Fruit fly (Drosophila melanogaster): ENCODE data around the gene CG1983.

Gene CG1983

DNA sequence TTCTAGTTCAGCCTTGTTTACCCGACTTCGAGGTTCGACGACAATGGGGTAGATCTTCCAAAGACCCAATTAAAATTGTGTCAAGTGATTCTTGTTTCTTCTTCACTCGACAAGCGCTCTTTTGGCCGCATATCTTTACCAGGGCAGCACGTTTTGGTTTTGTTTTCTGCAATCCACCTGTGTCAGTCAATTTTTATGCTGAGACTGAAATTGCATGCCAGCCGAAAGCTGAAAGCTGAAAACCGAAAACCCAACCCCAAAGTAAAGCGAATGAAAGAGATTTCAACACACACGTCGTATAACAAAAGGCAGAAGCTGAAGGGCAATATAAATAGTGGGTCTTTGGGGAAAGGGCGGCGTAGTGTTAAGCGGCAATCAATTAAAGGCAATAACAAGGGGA is 11.9 kb upstream of the CG1983 start:
- no peak for TF ChIP-seq rgr (GFP tag; optimal IDR thresholded peaks at IDR 0.05)
- no peak for TF ChIP-seq CG32264 (GFP tag; optimal IDR thresholded peaks at IDR 0.05)
- no peak for TF ChIP-seq h (GFP tag; optimal IDR thresholded peaks at IDR 0.05)
- TF ChIP-seq pan (optimal IDR thresholded peaks at IDR 0.05), result no peak
- no peak for TF ChIP-seq CrebA (GFP tag; optimal IDR thresholded peaks at IDR 0.05; ENCODE audit: borderline replicate concordance)
- TF ChIP-seq usp (GFP tag; optimal IDR thresholded peaks at IDR 0.05), result no peak
- no peak for TF ChIP-seq tai (GFP tag; optimal IDR thresholded peaks at IDR 0.05)
- TF ChIP-seq dl (GFP tag; optimal IDR thresholded peaks at IDR 0.05; ENCODE audit: insufficient read depth in 1 of 2, partially characterized antibody in 2 of 2), result no peak
- no peak for TF ChIP-seq ey (GFP tag; optimal IDR thresholded peaks at IDR 0.05)

DNA sequence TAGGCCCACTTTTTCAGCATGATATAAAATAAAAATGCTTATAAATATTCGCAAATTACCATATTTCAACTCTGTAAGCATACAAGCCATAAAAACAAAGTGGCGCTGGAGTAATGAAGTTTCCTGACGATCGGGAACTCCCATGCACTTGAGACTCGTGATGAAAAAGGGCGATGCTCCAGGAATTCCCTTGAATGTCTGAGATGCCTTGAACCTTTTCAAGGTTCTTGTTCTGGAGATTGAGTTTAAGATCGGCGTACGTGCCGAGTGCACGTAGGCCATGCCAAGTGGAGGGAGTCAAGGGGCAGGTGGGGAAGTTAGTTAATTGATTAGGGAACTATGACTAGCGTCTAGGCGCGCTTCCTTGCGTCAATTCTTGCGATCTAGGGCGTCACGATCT is 6.4 kb upstream of the CG1983 start:
- TF ChIP-seq CG32264 (GFP tag; optimal IDR thresholded peaks at IDR 0.05) (no peak), tai (GFP tag; optimal IDR thresholded peaks at IDR 0.05) (no peak), dsf (GFP tag; optimal IDR thresholded peaks at IDR 0.05; ENCODE audit: borderline replicate concordance) (no peak), jim (GFP tag; optimal IDR thresholded peaks at IDR 0.05) (no peak), psq (GFP tag; optimal IDR thresholded peaks at IDR 0.05) (no peak), usp (GFP tag; optimal IDR thresholded peaks at IDR 0.05) (no peak), br (GFP tag; optimal IDR thresholded peaks at IDR 0.05) (no peak), Mio (GFP tag; optimal IDR thresholded peaks at IDR 0.05) (no peak), h (GFP tag; optimal IDR thresholded peaks at IDR 0.05) (no peak), N (GFP tag; optimal IDR thresholded peaks at IDR 0.05) (no peak), ey (GFP tag; optimal IDR thresholded peaks at IDR 0.05) (no peak), lola (GFP tag; optimal IDR thresholded peaks at IDR 0.05) (no peak), Jra (GFP tag; optimal IDR thresholded peaks at IDR 0.05) (no peak), OdsH (GFP tag; optimal IDR thresholded peaks at IDR 0.05) (no peak), Hr83 (GFP tag; optimal IDR thresholded peaks at IDR 0.05; ENCODE audit: poor library complexity, severe bottlenecking) (no peak), Vsx2 (GFP tag; optimal IDR thresholded peaks at IDR 0.05; ENCODE audit: partially characterized antibody) (no peak), foxo (GFP tag; optimal IDR thresholded peaks at IDR 0.05) (no peak), HLH106 (tag; optimal IDR thresholded peaks at IDR 0.05) (no peak)

DNA sequence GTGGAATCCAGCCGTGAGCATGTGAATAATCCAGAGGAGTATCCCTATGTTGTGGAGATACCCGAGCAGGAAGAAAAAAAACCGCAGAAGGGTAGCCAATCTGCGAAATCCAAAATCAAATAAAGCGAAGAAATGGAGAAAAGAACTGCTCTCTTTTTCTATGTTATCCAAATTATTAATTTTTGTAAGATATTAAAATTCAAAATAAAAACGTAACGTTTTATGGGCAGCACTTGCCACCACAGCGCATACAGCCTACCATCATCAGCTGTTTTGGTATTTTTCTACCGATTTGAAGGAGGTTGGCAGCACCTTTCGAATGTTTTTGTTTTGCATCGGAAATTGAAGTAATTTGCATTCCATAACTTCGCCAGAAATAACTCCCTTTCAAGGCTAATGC is 2.4 kb upstream of the CG1983 start, which contains the start of gene Bet5:
Bet5 (plus strand) TSS at position 299 of the 400 bp plus-strand sequence.
- TF ChIP-seq Hr78 (GFP tag; optimal IDR thresholded peaks at IDR 0.05) (no peak), HLH106 (tag; optimal IDR thresholded peaks at IDR 0.05) (no peak), N (GFP tag; optimal IDR thresholded peaks at IDR 0.05) (no peak), Vsx2 (GFP tag; optimal IDR thresholded peaks at IDR 0.05; ENCODE audit: partially characterized antibody) (no peak), Mio (GFP tag; optimal IDR thresholded peaks at IDR 0.05) (no peak), dl (GFP tag; optimal IDR thresholded peaks at IDR 0.05; ENCODE audit: insufficient read depth in 1 of 2, partially characterized antibody in 2 of 2) (no peak), GATAd (GFP tag; optimal IDR thresholded peaks at IDR 0.05) (no peak), CG32264 (GFP tag; optimal IDR thresholded peaks at IDR 0.05) (no peak), psq (GFP tag; optimal IDR thresholded peaks at IDR 0.05) (no peak), sv (GFP tag; optimal IDR thresholded peaks at IDR 0.05) (no peak), lola (GFP tag; optimal IDR thresholded peaks at IDR 0.05) (no peak), CrebA (GFP tag; optimal IDR thresholded peaks at IDR 0.05; ENCODE audit: borderline replicate concordance) (no peak), foxo (GFP tag; optimal IDR thresholded peaks at IDR 0.05) (no peak), Jra (GFP tag; optimal IDR thresholded peaks at IDR 0.05) (no peak), tai (GFP tag; optimal IDR thresholded peaks at IDR 0.05) (no peak), Rel (GFP tag; optimal IDR thresholded peaks at IDR 0.05) (no peak), Rel (tag; optimal IDR thresholded peaks at IDR 0.05) (no peak), Hnf4 (GFP tag; optimal IDR thresholded peaks at IDR 0.05) (no peak), OdsH (GFP tag; optimal IDR thresholded peaks at IDR 0.05) (no peak), brk (GFP tag; optimal IDR thresholded peaks at IDR 0.05) (no peak), Myc (optimal IDR thresholded peaks at IDR 0.05) (no peak)

DNA sequence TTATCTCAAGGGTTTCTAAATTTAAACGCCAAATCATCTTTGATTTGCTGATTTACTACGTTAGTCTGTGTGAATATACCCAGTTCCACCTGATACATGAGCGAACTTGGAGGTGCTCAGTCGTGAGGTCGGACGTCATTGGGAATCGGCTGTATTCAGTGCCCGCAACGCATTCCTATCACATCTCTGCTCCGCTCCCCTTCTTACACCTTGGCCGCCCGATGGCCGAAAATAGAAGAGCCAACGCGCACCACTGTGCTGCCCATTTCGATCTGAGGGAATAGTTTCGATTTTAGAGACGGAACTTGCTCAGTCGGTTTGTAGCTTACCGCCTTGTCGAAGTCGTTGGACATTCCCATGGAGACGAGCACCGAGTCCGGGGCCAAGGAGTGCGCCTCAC is 1.2 kb downstream of the CG1983 start:
- TF ChIP-seq jim (GFP tag; optimal IDR thresholded peaks at IDR 0.05) (no peak), rgr (GFP tag; optimal IDR thresholded peaks at IDR 0.05) (no peak), Dif (GFP tag; optimal IDR thresholded peaks at IDR 0.05; ENCODE audit: partially characterized antibody) (no peak)

DNA sequence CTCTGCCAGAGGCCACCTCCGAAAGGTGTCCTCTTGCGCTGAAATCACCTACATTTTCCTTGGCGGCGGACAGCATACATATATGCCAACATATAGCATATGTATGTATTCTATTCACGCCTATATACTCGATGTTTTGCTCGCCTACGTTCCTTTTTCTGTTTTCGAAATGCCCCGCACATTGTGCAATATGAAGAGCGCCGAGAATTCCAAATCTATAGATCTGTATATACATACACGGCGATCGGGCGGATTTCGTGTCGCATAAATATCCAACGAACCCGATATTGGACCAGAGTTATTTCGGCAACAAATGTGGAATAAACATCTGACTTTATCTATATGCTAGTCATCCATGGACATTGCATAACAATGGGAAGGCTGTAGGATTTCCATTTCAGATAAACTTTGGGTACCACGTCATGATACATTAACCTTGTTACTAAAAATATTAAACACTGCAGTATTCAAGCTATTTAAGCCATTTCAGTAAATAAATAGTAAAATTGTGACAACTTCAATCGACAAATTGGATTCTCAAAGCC is 2.4 kb downstream of the CG1983 start:
- TF ChIP-seq Sp1 (GFP tag; optimal IDR thresholded peaks at IDR 0.05), result no peak

All from whole organism, wandering third instar larva.